Fruit fly (Drosophila melanogaster): ENCODE results near the gene Crtc.

Crtc gene

dm6 chr3L:17616876-17617279, 52.2 kb downstream of the Crtc start:
- no peak for TF ChIP-seq toe (GFP tag; optimal IDR thresholded peaks at IDR 0.05)
- TF ChIP-seq CG1620 (GFP tag; optimal IDR thresholded peaks at IDR 0.05), result no peak
- TF ChIP-seq cic (GFP tag; optimal IDR thresholded peaks at IDR 0.05), result peak; percentile 92
- peak; percentile 78 for TF ChIP-seq ovo (GFP tag; optimal IDR thresholded peaks at IDR 0.05)
- TF ChIP-seq cnc (optimal IDR thresholded peaks at IDR 0.05), result no peak
- peak; percentile 5 for TF ChIP-seq CG7101 (tag; optimal IDR thresholded peaks at IDR 0.05)
- peak; percentile 33 for TF ChIP-seq CG33017 (tag; optimal IDR thresholded peaks at IDR 0.05)
- no peak for TF ChIP-seq CG5204 (GFP tag; optimal IDR thresholded peaks at IDR 0.05)
- TF ChIP-seq Clk (GFP tag; optimal IDR thresholded peaks at IDR 0.05), result no peak
- TF ChIP-seq Mnt (GFP tag; optimal IDR thresholded peaks at IDR 0.05), result peak; percentile 62
- no peak for TF ChIP-seq tj (GFP tag; optimal IDR thresholded peaks at IDR 0.05)
- TF ChIP-seq Crg-1 (GFP tag; optimal IDR thresholded peaks at IDR 0.05), result peak; percentile 39
- no peak for TF ChIP-seq bab1 (GFP tag; optimal IDR thresholded peaks at IDR 0.05)
- peak; percentile 19 for TF ChIP-seq CG11617 (GFP tag; optimal IDR thresholded peaks at IDR 0.05)
- no peak for TF ChIP-seq Hr96 (GFP tag; optimal IDR thresholded peaks at IDR 0.05)
- TF ChIP-seq CG14711 (tag; optimal IDR thresholded peaks at IDR 0.05), result no peak
- peak; percentile 76 for TF ChIP-seq CG12768 (GFP tag; optimal IDR thresholded peaks at IDR 0.05)
- peak; percentile 10 for TF ChIP-seq pad (GFP tag; optimal IDR thresholded peaks at IDR 0.05)
- TF ChIP-seq CG7045 (GFP tag; optimal IDR thresholded peaks at IDR 0.05), result peak; percentile 9
- TF ChIP-seq kay (GFP tag; ENCODE audit: borderline replicate concordance), result no peak

dm6 chr3L:17615838-17616237, 53.2 kb downstream of the Crtc start:
- TF ChIP-seq CG14711 (tag; optimal IDR thresholded peaks at IDR 0.05), result no peak
- no peak for TF ChIP-seq CG33017 (tag; optimal IDR thresholded peaks at IDR 0.05)
- TF ChIP-seq CG1620 (GFP tag; optimal IDR thresholded peaks at IDR 0.05), result no peak
- no peak for TF ChIP-seq toe (GFP tag; optimal IDR thresholded peaks at IDR 0.05)
- no peak for TF ChIP-seq pad (GFP tag; optimal IDR thresholded peaks at IDR 0.05)
- no peak for TF ChIP-seq ovo (GFP tag; optimal IDR thresholded peaks at IDR 0.05)
- TF ChIP-seq bab1 (GFP tag; optimal IDR thresholded peaks at IDR 0.05), result no peak
- no peak for TF ChIP-seq CG7101 (tag; optimal IDR thresholded peaks at IDR 0.05)
- no peak for TF ChIP-seq CG11617 (GFP tag; optimal IDR thresholded peaks at IDR 0.05)
- no peak for TF ChIP-seq cnc (optimal IDR thresholded peaks at IDR 0.05)
- TF ChIP-seq kay (GFP tag; ENCODE audit: borderline replicate concordance), result no peak
- TF ChIP-seq Mnt (GFP tag; optimal IDR thresholded peaks at IDR 0.05), result no peak
- no peak for TF ChIP-seq tj (GFP tag; optimal IDR thresholded peaks at IDR 0.05)
- TF ChIP-seq Crg-1 (GFP tag; optimal IDR thresholded peaks at IDR 0.05), result no peak
- no peak for TF ChIP-seq Hr96 (GFP tag; optimal IDR thresholded peaks at IDR 0.05)
- no peak for TF ChIP-seq cic (GFP tag; optimal IDR thresholded peaks at IDR 0.05)
- no peak for TF ChIP-seq CG5204 (GFP tag; optimal IDR thresholded peaks at IDR 0.05)
- no peak for TF ChIP-seq Clk (GFP tag; optimal IDR thresholded peaks at IDR 0.05)
- no peak for TF ChIP-seq CG7045 (GFP tag; optimal IDR thresholded peaks at IDR 0.05)

- TF ChIP-seq CG12768 (GFP tag; optimal IDR thresholded peaks at IDR 0.05) (no peak), CG33017 (tag; optimal IDR thresholded peaks at IDR 0.05) (no peak), cnc (optimal IDR thresholded peaks at IDR 0.05) (no peak), CG1620 (GFP tag; optimal IDR thresholded peaks at IDR 0.05) (no peak), pad (GFP tag; optimal IDR thresholded peaks at IDR 0.05) (no peak), ovo (GFP tag; optimal IDR thresholded peaks at IDR 0.05) (no peak), tj (GFP tag; optimal IDR thresholded peaks at IDR 0.05) (peak; percentile 43)
These were observed 53.7 kb downstream of the Crtc start for dm6 chr3L:17615286-17615685.

- TF ChIP-seq toe (GFP tag; optimal IDR thresholded peaks at IDR 0.05), result no peak
- peak; percentile 68 for TF ChIP-seq tj (GFP tag; optimal IDR thresholded peaks at IDR 0.05)
These were observed 55.1 kb downstream of the Crtc start for dm6 chr3L:17613972-17614384.

- TF ChIP-seq cic (GFP tag; optimal IDR thresholded peaks at IDR 0.05) (no peak), CG7045 (GFP tag; optimal IDR thresholded peaks at IDR 0.05) (no peak), Hr96 (GFP tag; optimal IDR thresholded peaks at IDR 0.05) (no peak), bab1 (GFP tag; optimal IDR thresholded peaks at IDR 0.05) (no peak), pad (GFP tag; optimal IDR thresholded peaks at IDR 0.05) (no peak)
These were observed 55.7 kb downstream of the Crtc start for dm6 chr3L:17613292-17613734.

- no peak for TF ChIP-seq cnc (optimal IDR thresholded peaks at IDR 0.05)
- peak; percentile 30 for TF ChIP-seq pad (GFP tag; optimal IDR thresholded peaks at IDR 0.05)
- TF ChIP-seq CG11617 (GFP tag; optimal IDR thresholded peaks at IDR 0.05), result no peak
- TF ChIP-seq Hr96 (GFP tag; optimal IDR thresholded peaks at IDR 0.05), result no peak
- TF ChIP-seq cic (GFP tag; optimal IDR thresholded peaks at IDR 0.05), result peak; percentile 88
- no peak for TF ChIP-seq CG14711 (tag; optimal IDR thresholded peaks at IDR 0.05)
- TF ChIP-seq Mnt (GFP tag; optimal IDR thresholded peaks at IDR 0.05), result peak; percentile 97
- TF ChIP-seq kay (GFP tag; ENCODE audit: borderline replicate concordance), result no peak
- TF ChIP-seq CG7045 (GFP tag; optimal IDR thresholded peaks at IDR 0.05), result peak; percentile 33
- TF ChIP-seq CG12768 (GFP tag; optimal IDR thresholded peaks at IDR 0.05), result peak; percentile 84
- peak; percentile 29 for TF ChIP-seq CG7101 (tag; optimal IDR thresholded peaks at IDR 0.05)
- TF ChIP-seq bab1 (GFP tag; optimal IDR thresholded peaks at IDR 0.05), result peak; percentile 8
- TF ChIP-seq ovo (GFP tag; optimal IDR thresholded peaks at IDR 0.05), result peak; percentile 75
- peak; percentile 7 for TF ChIP-seq Crg-1 (GFP tag; optimal IDR thresholded peaks at IDR 0.05)
- no peak for TF ChIP-seq CG1620 (GFP tag; optimal IDR thresholded peaks at IDR 0.05)
- peak; percentile 49 for TF ChIP-seq CG33017 (tag; optimal IDR thresholded peaks at IDR 0.05)
- no peak for TF ChIP-seq CG5204 (GFP tag; optimal IDR thresholded peaks at IDR 0.05)
- TF ChIP-seq tj (GFP tag; optimal IDR thresholded peaks at IDR 0.05), result peak; percentile 27
- TF ChIP-seq Clk (GFP tag; optimal IDR thresholded peaks at IDR 0.05), result peak; percentile 53
- TF ChIP-seq toe (GFP tag; optimal IDR thresholded peaks at IDR 0.05), result no peak
These were observed 57.0 kb downstream of the Crtc start for dm6 chr3L:17611864-17612505.

Measured in whole organism, adult.